Worm (Caenorhabditis elegans) whole organism, midembryonic: ENCODE measurements around the gene F15H10.12.
A peak's percentile ranks its signal among the peaks of the same experiment; 100 is the strongest.

Experiments
- T22C8.4 ChIP-seq: fragments of 200-800 bp; sonication (Bioruptor generic); IDR thresholded peaks from 2 replicates; pipeline ENCODE4 v1.3.6; 2022; ENCODE audit warnings: missing genetic modification characterization, missing compliant biosample characterization
- cog-1 ChIP-seq: sonication (generic microtip); optimal IDR thresholded peaks from 2 replicates; lab custom pipeline; 2016; ENCODE audit warnings: missing genetic modification characterization, missing compliant biosample characterization
- flt-1 ChIP-seq: fragments of 200-800 bp; sonication (Bioruptor generic); IDR thresholded peaks from 2 replicates; pipeline ENCODE4 v1.3.6; 2022; ENCODE audit warnings: missing genetic modification characterization, missing compliant biosample characterization
- klf-2 ChIP-seq: fragments of 200-800 bp; sonication (Bioruptor generic); conservative IDR thresholded peaks from 2 replicates; pipeline ENCODE4 v1.3.6; 2022; ENCODE audit warnings: missing genetic modification reagents, missing genetic modification characterization, missing compliant biosample characterization
- med-1 ChIP-seq: sonication (generic microtip); optimal IDR thresholded peaks from 2 replicates; lab custom pipeline; 2017; ENCODE audit warnings: missing genetic modification characterization, mild to moderate bottlenecking, missing compliant biosample characterization, antibody characterized with exemption, missing genetic modification reagents; ENCODE audit not compliant: insufficient read depth
- ref-1 ChIP-seq: fragments of 200-800 bp; sonication (Bioruptor generic); conservative IDR thresholded peaks from 2 replicates; pipeline ENCODE4 v1.3.6; 2022; ENCODE audit warnings: missing genetic modification reagents, missing genetic modification characterization, missing compliant biosample characterization
- tab-1 ChIP-seq: fragments of 200-800 bp; sonication (Bioruptor generic); IDR thresholded peaks from 2 replicates; pipeline ENCODE4 v1.3.6; 2022; ENCODE audit warnings: missing genetic modification characterization, missing compliant biosample characterization
- ztf-23 ChIP-seq: fragments of 200-800 bp; sonication (Bioruptor generic); IDR thresholded peaks from 2 replicates; pipeline ENCODE4 v1.3.6; 2022; ENCODE audit warnings: missing genetic modification reagents, missing genetic modification characterization, missing compliant biosample characterization
- ztf-29 ChIP-seq: fragments of 200-800 bp; sonication (Bioruptor generic); IDR thresholded peaks from 2 replicates; pipeline ENCODE4 v1.3.6; 2022; ENCODE audit warnings: missing genetic modification reagents, missing genetic modification characterization, missing compliant biosample characterization

Gene F15H10.12

DNA sequence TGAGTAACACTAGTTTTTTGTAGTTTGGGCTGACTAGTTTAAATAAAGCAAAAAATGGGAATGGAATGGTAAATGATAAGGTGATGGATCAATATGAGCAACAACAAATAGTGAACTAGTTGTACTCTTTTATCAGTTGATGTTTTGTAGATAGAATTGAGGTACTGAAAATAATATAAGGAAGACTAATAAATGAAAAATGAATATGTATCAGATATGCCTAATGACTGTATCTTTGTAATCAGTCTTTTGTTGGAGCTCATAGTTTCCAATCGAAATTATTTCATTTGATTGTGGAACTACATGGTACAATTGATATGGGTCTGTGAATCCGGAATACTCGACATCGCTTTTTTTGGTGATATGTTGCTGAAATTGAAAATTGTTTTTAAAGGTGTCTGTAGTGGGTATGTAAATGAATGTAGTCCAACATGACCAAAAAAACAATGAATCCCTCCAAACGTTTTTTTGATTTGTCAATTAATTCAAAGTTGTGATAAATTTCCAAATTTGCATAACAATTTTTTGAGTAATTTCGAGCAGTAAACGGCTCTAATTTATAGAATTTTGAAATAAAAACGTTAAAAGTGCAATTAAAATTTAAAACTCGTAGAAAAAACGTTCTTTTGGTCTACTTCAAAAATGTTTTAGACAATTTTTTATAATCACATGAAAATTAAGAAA lies at the start of gene F15H10.12:
TSS of gene F15H10.12 (minus strand) at position 51 of the 684 bp plus-strand sequence.
- TF ChIP-seq cog-1 (tag; lab: Kevin White, UChicago) (no peak), med-1 (no peak), flt-1 (no peak), ref-1 (GFP tag; lab: Robert Waterston, UW) (no peak), T22C8.4 (GFP tag; lab: Robert Waterston, UW) (no peak), ztf-23 (no peak), tab-1 (GFP tag; lab: Robert Waterston, UW) (no peak), klf-2 (GFP tag; lab: Robert Waterston, UW) (no peak), ztf-29 (GFP tag; lab: Robert Waterston, UW) (no peak)

- TF ChIP-seq ztf-23 (no peak), ztf-29 (GFP tag; lab: Robert Waterston, UW) (no peak), ref-1 (GFP tag; lab: Robert Waterston, UW) (no peak), tab-1 (GFP tag; lab: Robert Waterston, UW) (no peak), klf-2 (GFP tag; lab: Robert Waterston, UW) (no peak), T22C8.4 (GFP tag; lab: Robert Waterston, UW) (no peak), med-1 (no peak), flt-1 (no peak), cog-1 (tag; lab: Kevin White, UChicago) (no peak)
These were observed 47.4 kb upstream of the F15H10.12 start, which contains the start of gene F22E12.1 for ce11 chrV:10457247-10457646. Gene F22E12.1, minus strand, starts transcription at chrV:10457347.

DNA sequence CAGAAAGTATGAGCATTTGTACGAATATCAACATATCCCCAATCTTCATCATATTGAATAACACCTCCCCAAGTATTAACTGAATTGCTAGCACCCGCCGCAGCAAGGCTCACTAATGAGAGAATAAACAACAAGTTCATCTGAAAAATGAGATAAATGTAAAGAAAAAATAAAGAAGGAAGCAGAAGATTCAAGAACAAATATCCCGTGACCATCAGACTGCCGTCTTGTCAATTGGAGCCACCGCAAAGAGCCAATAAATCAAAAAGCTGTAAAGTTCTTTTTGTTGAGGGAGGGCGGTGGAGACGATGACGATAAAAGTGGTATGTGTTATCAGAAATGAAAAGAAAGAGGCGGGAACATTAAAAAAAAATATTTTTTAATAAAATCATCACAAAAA lies 43.6 kb upstream of the F15H10.12 start, which contains the start of gene Y32F6A.5:
TSS of gene Y32F6A.5 (minus strand) at position 140 of the 400 bp plus-strand sequence.
- no peak for TF ChIP-seq klf-2 (GFP tag; lab: Robert Waterston, UW)
- TF ChIP-seq ztf-23 = no peak
- no peak for TF ChIP-seq med-1
- TF ChIP-seq ztf-29 (GFP tag; lab: Robert Waterston, UW) = no peak
- TF ChIP-seq flt-1 = no peak
- no peak for TF ChIP-seq cog-1 (tag; lab: Kevin White, UChicago)
- no peak for TF ChIP-seq ref-1 (GFP tag; lab: Robert Waterston, UW)
- no peak for TF ChIP-seq T22C8.4 (GFP tag; lab: Robert Waterston, UW)

- TF ChIP-seq ref-1 (GFP tag; lab: Robert Waterston, UW) (peak; percentile 61; the same call in 1 of the 2 replicates), flt-1 (peak; percentile 90), klf-2 (GFP tag; lab: Robert Waterston, UW) (peak; percentile 89), ztf-23 (peak; percentile 85)
These were observed 40.5 kb upstream of the F15H10.12 start for ce11 chrV:10450355-10450754.

- 0 out of 2 replicates have a peak, but pooled peaks have one; percentile 7 for TF ChIP-seq ref-1 (GFP tag; lab: Robert Waterston, UW)
These were observed 40.1 kb upstream of the F15H10.12 start for ce11 chrV:10449947-10450346.

- peak; percentile 60; the same call in 1 of the 2 replicates for TF ChIP-seq flt-1
- TF ChIP-seq ref-1 (GFP tag; lab: Robert Waterston, UW) = 0 out of 2 replicates have a peak, but pooled peaks have one; percentile 53
- 0 out of 2 replicates have a peak, but pooled peaks have one; percentile 6 for TF ChIP-seq tab-1 (GFP tag; lab: Robert Waterston, UW)
- TF ChIP-seq ztf-29 (GFP tag; lab: Robert Waterston, UW) = peak; percentile 51; the same call in 1 of the 2 replicates
- TF ChIP-seq ztf-23 = peak; percentile 54; the same call in 1 of the 2 replicates
These were observed 39.4 kb upstream of the F15H10.12 start for ce11 chrV:10449302-10449701.

ce11 chrV:10441135-10442024 lies 31.5 kb upstream of the F15H10.12 start, which contains the start of gene pap-1:
Gene pap-1, plus strand, starts transcription at chrV:10441974.
- no peak for TF ChIP-seq ztf-29 (GFP tag; lab: Robert Waterston, UW)
- no peak for TF ChIP-seq med-1
- TF ChIP-seq ref-1 (GFP tag; lab: Robert Waterston, UW) = no peak
- no peak for TF ChIP-seq klf-2 (GFP tag; lab: Robert Waterston, UW)
- peak; percentile 73 for TF ChIP-seq T22C8.4 (GFP tag; lab: Robert Waterston, UW)
- TF ChIP-seq ztf-23 = no peak
- no peak for TF ChIP-seq cog-1 (tag; lab: Kevin White, UChicago)

DNA sequence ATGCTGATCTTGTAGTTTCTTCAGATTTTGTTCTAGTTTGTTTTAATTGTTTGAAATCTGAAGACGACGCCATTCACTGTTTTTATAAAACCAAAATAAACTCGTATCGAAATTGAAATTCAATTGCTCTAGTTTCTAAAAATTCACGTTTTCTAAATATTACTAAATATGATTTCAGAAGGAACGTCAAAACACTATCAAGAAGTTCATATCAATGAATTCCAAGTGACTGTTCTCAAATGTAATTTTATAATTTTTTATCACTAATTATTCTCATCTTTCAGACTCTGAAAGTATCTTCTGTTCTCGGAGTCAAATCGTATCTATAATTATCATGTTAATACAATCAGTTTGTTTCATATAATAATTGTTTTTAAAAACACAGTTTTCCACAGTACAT lies 30.8 kb upstream of the F15H10.12 start, which contains the start of gene snf-10:
TSS of gene snf-10 (minus strand) at position 101 of the 400 bp plus-strand sequence.
- no peak for TF ChIP-seq T22C8.4 (GFP tag; lab: Robert Waterston, UW)
- no peak for TF ChIP-seq cog-1 (tag; lab: Kevin White, UChicago)
- TF ChIP-seq ztf-23 = no peak
- no peak for TF ChIP-seq tab-1 (GFP tag; lab: Robert Waterston, UW)
- TF ChIP-seq med-1 = no peak
- no peak for TF ChIP-seq ztf-29 (GFP tag; lab: Robert Waterston, UW)

DNA sequence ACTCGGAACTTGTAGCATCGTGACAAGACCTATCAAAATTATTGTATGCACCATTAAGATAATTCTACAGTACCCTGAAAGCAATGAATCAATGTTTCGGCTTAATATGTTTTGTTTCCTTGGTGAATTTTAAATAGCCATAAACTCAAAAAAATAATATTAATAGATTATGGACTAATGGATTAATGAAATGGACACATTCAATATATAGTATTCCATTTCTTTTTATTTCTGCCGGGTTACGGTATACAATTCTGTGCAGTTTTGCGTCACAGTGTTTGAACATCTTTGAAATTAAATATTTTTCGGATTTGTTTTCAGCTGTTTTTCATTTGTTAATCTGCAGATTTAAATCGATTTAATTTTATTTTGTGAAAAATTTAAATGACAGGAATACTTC lies 26.7 kb upstream of the F15H10.12 start, which contains the start of gene set-22:
TSS of gene set-22 (plus strand) at position 301 of the 400 bp plus-strand sequence.
- TF ChIP-seq ztf-23 = no peak
- no peak for TF ChIP-seq cog-1 (tag; lab: Kevin White, UChicago)
- no peak for TF ChIP-seq T22C8.4 (GFP tag; lab: Robert Waterston, UW)
- no peak for TF ChIP-seq ref-1 (GFP tag; lab: Robert Waterston, UW)
- no peak for TF ChIP-seq med-1
- TF ChIP-seq tab-1 (GFP tag; lab: Robert Waterston, UW) = no peak
- TF ChIP-seq flt-1 = no peak
- TF ChIP-seq klf-2 (GFP tag; lab: Robert Waterston, UW) = no peak
